Fruit fly (Drosophila melanogaster): ENCODE measurements around the gene Osi9.

- TF ChIP-seq CG8478 (optimal IDR thresholded peaks at IDR 0.05): no peak
- TF ChIP-seq CTCF (optimal IDR thresholded peaks at IDR 0.05): no peak
Observed at dm6 chr3R:6222119-6222518, 37.9 kb upstream of the Osi9 start.
